Worm (Caenorhabditis elegans): ENCODE results near the gene nas-7.

Gene nas-7

ce11 chrII:7392052-7392694, 10.4 kb downstream of the nas-7 start:
- peak; percentile 4 for TF ChIP-seq nfya-1 (tag; optimal IDR thresholded peaks at IDR 0.05)
- TF ChIP-seq unc-55 (GFP tag; optimal IDR thresholded peaks at IDR 0.05): peak; percentile 32
- TF ChIP-seq zip-5 (tag; optimal IDR thresholded peaks at IDR 0.05): no peak
- TF ChIP-seq lin-11 (tag; optimal IDR thresholded peaks at IDR 0.05): no peak
- no peak for TF ChIP-seq eyg-1 (tag; optimal IDR thresholded peaks at IDR 0.05)
- TF ChIP-seq ceh-34 (tag; optimal IDR thresholded peaks at IDR 0.05): peak; percentile 20
- no peak for TF ChIP-seq ceh-45 (GFP tag; IDR thresholded peaks at IDR 0.05)
- peak; percentile 18 for TF ChIP-seq tbx-2 (tag; optimal IDR thresholded peaks at IDR 0.05)
- no peak for TF ChIP-seq hlh-30 (tag; optimal IDR thresholded peaks at IDR 0.05; ENCODE audit: insufficient read depth)
- no peak for TF ChIP-seq sdc-2 (tag; optimal IDR thresholded peaks at IDR 0.05)
- peak; percentile 3 for TF ChIP-seq ceh-18 (tag; optimal IDR thresholded peaks at IDR 0.05)
- peak; percentile 31 for TF ChIP-seq dve-1 (tag; optimal IDR thresholded peaks at IDR 0.05)
- no peak for TF ChIP-seq ama-1 (optimal IDR thresholded peaks at IDR 0.05)
- peak; percentile 31 for TF ChIP-seq ceh-31 (tag; optimal IDR thresholded peaks at IDR 0.05)

ce11 chrII:7390335-7390734, 12.2 kb downstream of the nas-7 start:
- TF ChIP-seq npax-4 (tag; optimal IDR thresholded peaks at IDR 0.05) (no peak), ceh-45 (GFP tag; IDR thresholded peaks at IDR 0.05) (no peak), hlh-30 (tag; optimal IDR thresholded peaks at IDR 0.05; ENCODE audit: insufficient read depth) (no peak), pha-4 (tag; optimal IDR thresholded peaks at IDR 0.05) (no peak), hlh-15 (tag; optimal IDR thresholded peaks at IDR 0.05) (no peak), dve-1 (tag; optimal IDR thresholded peaks at IDR 0.05) (no peak), hlh-6 (tag; optimal IDR thresholded peaks at IDR 0.05) (no peak)

ce11 chrII:7385442-7385841, 17.1 kb downstream of the nas-7 start, which contains the start of gene sre-3:
sre-3 (plus strand) TSS chrII:7385742.
- TF ChIP-seq nhr-232 (tag; optimal IDR thresholded peaks at IDR 0.05) (no peak), nfya-1 (tag; optimal IDR thresholded peaks at IDR 0.05) (no peak), ceh-6 (GFP tag; optimal IDR thresholded peaks at IDR 0.05) (no peak), pha-4 (tag; optimal IDR thresholded peaks at IDR 0.05) (no peak), npax-4 (tag; optimal IDR thresholded peaks at IDR 0.05) (no peak)

ce11 chrII:7381947-7382346, 20.6 kb downstream of the nas-7 start:
- no peak for TF ChIP-seq T23F11.4 (GFP tag; optimal IDR thresholded peaks at IDR 0.05)
- no peak for TF ChIP-seq ceh-45 (GFP tag; IDR thresholded peaks at IDR 0.05)
- no peak for TF ChIP-seq C08G9.2 (tag; optimal IDR thresholded peaks at IDR 0.05)
- TF ChIP-seq zip-5 (tag; optimal IDR thresholded peaks at IDR 0.05): no peak
- no peak for TF ChIP-seq dve-1 (tag; optimal IDR thresholded peaks at IDR 0.05)
- TF ChIP-seq ets-4 (tag; optimal IDR thresholded peaks at IDR 0.05): no peak
- TF ChIP-seq ceh-30 (tag; optimal IDR thresholded peaks at IDR 0.05): no peak
- no peak for TF ChIP-seq ref-2 (tag; optimal IDR thresholded peaks at IDR 0.05)
- TF ChIP-seq hlh-15 (tag; optimal IDR thresholded peaks at IDR 0.05): no peak
- no peak for TF ChIP-seq sdc-2 (tag; optimal IDR thresholded peaks at IDR 0.05)

DNA sequence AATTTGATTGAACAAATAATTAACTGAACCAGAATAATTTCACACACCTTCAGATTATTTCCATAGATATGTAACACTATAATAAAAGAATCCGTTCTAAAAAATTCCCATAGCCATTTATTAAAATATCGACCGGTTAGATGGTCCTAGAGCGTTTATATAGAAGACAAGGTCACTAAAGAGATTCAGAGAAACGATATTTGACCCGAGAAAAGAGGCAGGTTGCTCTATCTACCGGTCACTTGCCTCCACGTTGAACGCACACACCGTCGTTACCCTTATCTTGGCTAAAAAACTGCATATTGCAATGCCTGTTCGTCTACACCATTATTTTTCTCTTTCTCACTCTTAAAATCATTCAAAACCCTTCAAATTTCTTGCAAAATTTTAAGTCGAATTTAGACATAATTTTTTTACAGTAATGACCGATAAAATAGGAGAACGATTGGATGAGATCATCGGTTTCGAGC, 21.3 kb downstream of the nas-7 start, which contains the start of gene C07D10.5:
Gene C07D10.5, plus strand, starts transcription at position 420 of the 470 bp plus-strand sequence.
- TF ChIP-seq pag-3 (tag; optimal IDR thresholded peaks at IDR 0.05; ENCODE audit: borderline replicate concordance): no peak

DNA sequence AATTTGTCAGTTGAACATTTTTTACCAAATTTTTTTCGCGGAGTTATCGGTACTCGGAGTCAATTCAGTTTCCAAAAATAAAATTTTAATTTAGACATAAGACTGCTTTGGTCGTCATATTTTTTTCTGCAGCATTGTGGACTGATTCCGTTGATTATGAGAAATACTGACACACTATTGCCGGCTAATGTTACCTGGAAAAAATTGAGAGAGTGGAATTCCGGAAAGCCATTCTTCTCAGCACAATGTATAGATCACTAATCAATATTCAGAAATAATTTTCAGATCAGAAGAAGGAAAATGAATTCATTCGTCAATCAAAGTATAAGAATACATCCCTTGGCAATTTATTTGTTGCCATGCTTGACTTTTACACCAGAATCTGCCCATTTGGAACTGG, 23.5 kb downstream of the nas-7 start, which contains the start of gene C07D10.6:
Gene C07D10.6, plus strand, starts transcription at position 301 of the 400 bp plus-strand sequence.
- TF ChIP-seq ceh-18 (tag; optimal IDR thresholded peaks at IDR 0.05): no peak
- no peak for TF ChIP-seq pqm-1 (tag; optimal IDR thresholded peaks at IDR 0.05)
- TF ChIP-seq ahr-1 (tag; optimal IDR thresholded peaks at IDR 0.05): no peak
- TF ChIP-seq F13H6.1 (tag; optimal IDR thresholded peaks at IDR 0.05): no peak
- TF ChIP-seq elt-2 (tag; optimal IDR thresholded peaks at IDR 0.05): no peak
- no peak for TF ChIP-seq nfya-1 (tag; optimal IDR thresholded peaks at IDR 0.05)
- no peak for TF ChIP-seq syd-9 (tag; optimal IDR thresholded peaks at IDR 0.05)
- TF ChIP-seq hlh-6 (tag; optimal IDR thresholded peaks at IDR 0.05): no peak
- no peak for TF ChIP-seq unc-86 (tag; optimal IDR thresholded peaks at IDR 0.05)
- TF ChIP-seq pha-4 (tag; optimal IDR thresholded peaks at IDR 0.05): no peak
- TF ChIP-seq unc-42 (tag; optimal IDR thresholded peaks at IDR 0.05): no peak
- no peak for TF ChIP-seq nhr-11 (tag; optimal IDR thresholded peaks at IDR 0.05)
- TF ChIP-seq zip-5 (tag; optimal IDR thresholded peaks at IDR 0.05): no peak
- no peak for TF ChIP-seq Y22D7AL.16 (tag; optimal IDR thresholded peaks at IDR 0.05)
- no peak for TF ChIP-seq ceh-31 (tag; optimal IDR thresholded peaks at IDR 0.05)
- no peak for TF ChIP-seq C08G9.2 (tag; optimal IDR thresholded peaks at IDR 0.05)

All from whole organism, late embryonic.